Worm (Caenorhabditis elegans) whole organism, L1 larva: ENCODE results near the gene fbxb-99.

ENCODE experiments used
- ceh-88 ChIP-seq: fragments of 200-800 bp; sonication (Bioruptor generic); IDR thresholded peaks from 2 replicates; pipeline ENCODE4 v1.3.6; 2022; ENCODE audit warnings: missing genetic modification characterization, missing compliant biosample characterization
- ets-5 ChIP-seq: fragments of 200-800 bp; sonication (Bioruptor generic); IDR thresholded peaks from 2 replicates; pipeline ENCODE4 v1.3.6; 2022; ENCODE audit warnings: missing genetic modification characterization, missing compliant biosample characterization
- nhr-76 ChIP-seq: sonication (generic microtip); optimal IDR thresholded peaks from 2 replicates; lab custom pipeline; 2017; ENCODE audit warnings: missing biosample characterization, missing genetic modification characterization
- rnt-1 ChIP-seq: sonication (generic microtip); optimal IDR thresholded peaks from 2 replicates; lab custom pipeline; 2016; ENCODE audit warnings: mild to moderate bottlenecking, missing genetic modification characterization, moderate library complexity, missing compliant biosample characterization
- unc-62 ChIP-seq: fragments of 150-350 bp; optimal IDR thresholded peaks from 2 replicates; lab custom pipeline; 2014; ENCODE audit warnings: missing biosample characterization, missing genetic modification reagents, missing genetic modification characterization

- no peak for TF ChIP-seq unc-62 (GFP tag; lab: Kevin White, UChicago)
- TF ChIP-seq ets-5, result no peak
- no peak for TF ChIP-seq nhr-76 (tag; lab: Kevin White, UChicago)
- TF ChIP-seq rnt-1, result no peak
- no peak for TF ChIP-seq ceh-88 (GFP tag; lab: Robert Waterston, UW)
Measured at ce11 chrII:3747405-3747804, 45.8 kb downstream of the fbxb-99 start, which contains the start of gene fbxb-92.
